Fruit fly (Drosophila melanogaster) whole organism, embryonic: ENCODE results near the gene Cpr65Ea.

Experiments used
- CG10431 ChIP-seq: fragments of 200-800 bp; sonication (Bioruptor generic); optimal IDR thresholded peaks from 3 replicates; lab custom pipeline; 2018; ENCODE audit warnings: missing biosample characterization, mild to moderate bottlenecking, missing genetic modification characterization
- CG12236 ChIP-seq: fragments of 200-800 bp; sonication (Bioruptor generic); optimal IDR thresholded peaks from 2 replicates; lab custom pipeline; 2016; ENCODE audit warnings: missing biosample characterization, missing genetic modification characterization
- CG12659 ChIP-seq: fragments of 200-800 bp; sonication (Bioruptor generic); optimal IDR thresholded peaks from 3 replicates; lab custom pipeline; 2017; ENCODE audit warnings: mild to moderate bottlenecking, missing biosample characterization, missing genetic modification reagents, missing genetic modification characterization
- CG13624 ChIP-seq: fragments of 200-800 bp; sonication (Bioruptor generic); optimal IDR thresholded peaks from 2 replicates; lab custom pipeline; 2016; ENCODE audit warnings: missing biosample characterization, missing genetic modification characterization
- CG14710 ChIP-seq: fragments of 200-800 bp; sonication (Bioruptor generic); optimal IDR thresholded peaks from 3 replicates; lab custom pipeline; 2019; ENCODE audit warnings: missing biosample characterization, mild to moderate bottlenecking, missing genetic modification characterization, moderate library complexity
- CG17359 ChIP-seq: fragments of 200-800 bp; sonication (Bioruptor generic); optimal IDR thresholded peaks from 3 replicates; lab custom pipeline; 2018; ENCODE audit warnings: missing biosample characterization, mild to moderate bottlenecking, missing genetic modification characterization, moderate library complexity
- CG2199 ChIP-seq: fragments of 200-800 bp; sonication (Bioruptor generic); IDR thresholded peaks from 3 replicates; pipeline ENCODE4 v1.3.6; 2022; ENCODE audit warnings: missing biosample characterization, missing genetic modification characterization
- CG32772 ChIP-seq: fragments of 200-800 bp; sonication (Bioruptor generic); IDR thresholded peaks from 2 replicates; pipeline ENCODE4 v1.3.6; 2022; ENCODE audit warnings: missing biosample characterization, missing genetic modification characterization
- CG3281 ChIP-seq: fragments of 200-800 bp; sonication (Bioruptor generic); optimal IDR thresholded peaks from 3 replicates; lab custom pipeline; 2017; ENCODE audit warnings: missing biosample characterization, mild to moderate bottlenecking, missing genetic modification characterization
- CG3407 ChIP-seq: fragments of 200-800 bp; sonication (Bioruptor generic); optimal IDR thresholded peaks from 2 replicates; lab custom pipeline; 2018; ENCODE audit warnings: missing biosample characterization, mild to moderate bottlenecking, missing genetic modification characterization
- CG6791 ChIP-seq: fragments of 200-800 bp; sonication (Bioruptor generic); IDR thresholded peaks from 3 replicates; pipeline ENCODE4 v1.3.6; 2022; ENCODE audit warnings: missing biosample characterization, missing genetic modification characterization; ENCODE audit not compliant: partially characterized antibody
- CG7357 ChIP-seq: fragments of 200-800 bp; sonication (Bioruptor generic); IDR thresholded peaks from 3 replicates; pipeline ENCODE4 v1.3.6; 2022; ENCODE audit warnings: missing biosample characterization, missing genetic modification characterization
- CG8089 ChIP-seq: fragments of 200-800 bp; sonication (Bioruptor generic); optimal IDR thresholded peaks from 3 replicates; lab custom pipeline; 2016; ENCODE audit warnings: missing biosample characterization, missing genetic modification characterization
- CG9215 ChIP-seq: fragments of 200-800 bp; sonication (Bioruptor generic); IDR thresholded peaks from 2 replicates; pipeline ENCODE4 v1.3.6; 2022; ENCODE audit warnings: missing biosample characterization, missing genetic modification characterization
- CG9817 ChIP-seq: fragments of 200-800 bp; sonication (Bioruptor generic); optimal IDR thresholded peaks from 2 replicates; lab custom pipeline; 2018; ENCODE audit warnings: missing biosample characterization, mild to moderate bottlenecking, missing genetic modification characterization, moderate library complexity
- Chrac-16 ChIP-seq: fragments of 200-800 bp; sonication (Bioruptor generic); optimal IDR thresholded peaks from 3 replicates; lab custom pipeline; 2016; ENCODE audit warnings: missing biosample characterization, missing genetic modification characterization
- Doc3 ChIP-seq: fragments of 200-800 bp; sonication (Bioruptor generic); IDR thresholded peaks from 3 replicates; pipeline ENCODE4 v1.3.6; 2022; ENCODE audit warnings: missing biosample characterization, missing genetic modification characterization; ENCODE audit not compliant: partially characterized antibody
- Fer2 ChIP-seq: fragments of 200-800 bp; sonication (Bioruptor generic); optimal IDR thresholded peaks from 2 replicates; lab custom pipeline; 2018; ENCODE audit warnings: missing biosample characterization, mild to moderate bottlenecking, missing genetic modification characterization, moderate library complexity
- HLH3B ChIP-seq: fragments of 200-800 bp; sonication (Bioruptor generic); IDR thresholded peaks from 2 replicates; pipeline ENCODE4 v1.3.6; 2022; ENCODE audit warnings: missing biosample characterization, missing genetic modification characterization
- Hand ChIP-seq: fragments of 200-800 bp; sonication (Bioruptor generic); optimal IDR thresholded peaks from 2 replicates; lab custom pipeline; 2017; ENCODE audit warnings: mild to moderate bottlenecking, missing biosample characterization, missing genetic modification reagents, missing genetic modification characterization
- NC2α ChIP-seq: fragments of 200-800 bp; sonication (Bioruptor generic); optimal IDR thresholded peaks from 2 replicates; lab custom pipeline; 2016; ENCODE audit warnings: missing biosample characterization, missing genetic modification characterization
- Sox102F ChIP-seq: fragments of 200-800 bp; sonication (Bioruptor generic); optimal IDR thresholded peaks from 2 replicates; lab custom pipeline; 2018; ENCODE audit warnings: missing biosample characterization, mild to moderate bottlenecking, missing genetic modification characterization, moderate library complexity
- Tbp ChIP-seq: fragments of >200 bp; optimal IDR thresholded peaks from 2 replicates; lab custom pipeline; 2018; ENCODE audit warnings: missing biosample characterization, missing genetic modification characterization
- Vsx1 ChIP-seq: fragments of 200-800 bp; sonication (Bioruptor generic); optimal IDR thresholded peaks from 2 replicates; lab custom pipeline; 2017; ENCODE audit warnings: missing biosample characterization, mild to moderate bottlenecking, missing genetic modification characterization, missing genetic modification reagents
- amos ChIP-seq: fragments of 200-800 bp; sonication (Bioruptor generic); IDR thresholded peaks from 2 replicates; pipeline ENCODE4 v1.3.6; 2022; ENCODE audit warnings: missing biosample characterization, missing genetic modification characterization; ENCODE audit not compliant: partially characterized antibody
- ara ChIP-seq: fragments of 200-800 bp; sonication (Bioruptor generic); IDR thresholded peaks from 2 replicates; pipeline ENCODE4 v1.3.6; 2022; ENCODE audit warnings: missing biosample characterization, missing genetic modification characterization
- bowl ChIP-seq: fragments of 200-800 bp; sonication (Bioruptor generic); IDR thresholded peaks from 2 replicates; pipeline ENCODE4 v1.3.6; 2022; ENCODE audit warnings: missing biosample characterization, missing genetic modification characterization
- btn ChIP-seq: fragments of 200-800 bp; sonication (Bioruptor generic); optimal IDR thresholded peaks from 2 replicates; lab custom pipeline; 2016; ENCODE audit warnings: missing biosample characterization, missing genetic modification characterization
- cas ChIP-seq: fragments of 200-800 bp; sonication (Bioruptor generic); IDR thresholded peaks from 2 replicates; pipeline ENCODE4 v1.3.6; 2022; ENCODE audit warnings: missing biosample characterization, missing genetic modification characterization
- ci ChIP-seq: fragments of 200-800 bp; sonication (Bioruptor generic); IDR thresholded peaks from 3 replicates; pipeline ENCODE4 v1.3.6; 2022; ENCODE audit warnings: missing biosample characterization, missing genetic modification characterization
- en ChIP-seq: fragments of 200-800 bp; sonication (Bioruptor generic); optimal IDR thresholded peaks from 2 replicates; lab custom pipeline; 2016; ENCODE audit warnings: missing biosample characterization, missing genetic modification characterization
- fd102C ChIP-seq: fragments of 200-800 bp; sonication (Bioruptor generic); optimal IDR thresholded peaks from 2 replicates; lab custom pipeline; 2018; ENCODE audit warnings: missing biosample characterization, mild to moderate bottlenecking, missing genetic modification characterization, moderate library complexity
- fru ChIP-seq: fragments of >200 bp; optimal IDR thresholded peaks from 2 replicates; lab custom pipeline; 2017
- ftz-f1 ChIP-seq: fragments of 200-800 bp; sonication (Bioruptor generic); optimal IDR thresholded peaks from 2 replicates; lab custom pipeline; 2016; ENCODE audit warnings: missing biosample characterization, missing genetic modification characterization
- gem ChIP-seq: fragments of 200-800 bp; sonication (Bioruptor generic); optimal IDR thresholded peaks from 2 replicates; lab custom pipeline; 2019; ENCODE audit warnings: missing biosample characterization, mild to moderate bottlenecking, missing genetic modification characterization, moderate library complexity
- gsb-n ChIP-seq: fragments of 200-800 bp; sonication (Bioruptor generic); optimal IDR thresholded peaks from 3 replicates; lab custom pipeline; 2018; ENCODE audit warnings: missing biosample characterization, mild to moderate bottlenecking, missing genetic modification characterization
- h ChIP-seq: fragments of >200 bp; optimal IDR thresholded peaks from 2 replicates; lab custom pipeline; 2017
- ind ChIP-seq: fragments of 200-800 bp; sonication (Bioruptor generic); optimal IDR thresholded peaks from 3 replicates; lab custom pipeline; 2016; ENCODE audit warnings: missing biosample characterization, missing genetic modification characterization
- jigr1 ChIP-seq: fragments of 200-800 bp; sonication (Bioruptor generic); IDR thresholded peaks from 3 replicates; pipeline ENCODE4 v1.3.6; 2022; ENCODE audit warnings: missing biosample characterization, missing genetic modification characterization
- knrl ChIP-seq: fragments of 200-800 bp; sonication (Bioruptor generic); IDR thresholded peaks from 3 replicates; pipeline ENCODE4 v1.3.6; 2022; ENCODE audit warnings: missing biosample characterization, missing genetic modification characterization; ENCODE audit not compliant: partially characterized antibody
- nom ChIP-seq: fragments of 200-800 bp; sonication (Bioruptor generic); optimal IDR thresholded peaks from 2 replicates; lab custom pipeline; 2017; ENCODE audit warnings: missing biosample characterization, missing genetic modification characterization, mild to moderate bottlenecking, moderate library complexity, missing genetic modification reagents
- oc ChIP-seq: fragments of 200-800 bp; sonication (Bioruptor generic); optimal IDR thresholded peaks from 2 replicates; lab custom pipeline; 2018; ENCODE audit warnings: missing biosample characterization, mild to moderate bottlenecking, missing genetic modification characterization, moderate library complexity
- pfk ChIP-seq: fragments of 200-800 bp; sonication (Bioruptor generic); optimal IDR thresholded peaks from 2 replicates; lab custom pipeline; 2018; ENCODE audit warnings: missing biosample characterization, mild to moderate bottlenecking, missing genetic modification characterization, moderate library complexity
- pros ChIP-seq: fragments of 200-800 bp; sonication (Bioruptor generic); optimal IDR thresholded peaks from 3 replicates; lab custom pipeline; 2019; ENCODE audit warnings: missing biosample characterization, mild to moderate bottlenecking, missing genetic modification characterization, moderate library complexity
- pzg ChIP-seq: fragments of 200-800 bp; sonication (Bioruptor generic); optimal IDR thresholded peaks from 3 replicates; lab custom pipeline; 2018; ENCODE audit warnings: missing biosample characterization, mild to moderate bottlenecking, missing genetic modification characterization, moderate library complexity
- row ChIP-seq: fragments of 200-800 bp; sonication (Bioruptor generic); IDR thresholded peaks from 3 replicates; pipeline ENCODE4 v1.3.6; 2022; ENCODE audit warnings: missing biosample characterization, missing genetic modification characterization
- run ChIP-seq: fragments of 200-800 bp; sonication (Bioruptor generic); optimal IDR thresholded peaks from 3 replicates; lab custom pipeline; 2018; ENCODE audit warnings: missing biosample characterization, mild to moderate bottlenecking, missing genetic modification characterization
- sens ChIP-seq: fragments of 200-800 bp; sonication (Bioruptor generic); peaks from one replicate; lab custom pipeline; 2016; ENCODE audit warnings: missing biosample characterization, missing genetic modification characterization
- zfh2 ChIP-seq: fragments of 200-800 bp; sonication (Bioruptor generic); optimal IDR thresholded peaks from 2 replicates; lab custom pipeline; 2016; ENCODE audit warnings: missing biosample characterization, missing genetic modification characterization

Cpr65Ea gene

DNA sequence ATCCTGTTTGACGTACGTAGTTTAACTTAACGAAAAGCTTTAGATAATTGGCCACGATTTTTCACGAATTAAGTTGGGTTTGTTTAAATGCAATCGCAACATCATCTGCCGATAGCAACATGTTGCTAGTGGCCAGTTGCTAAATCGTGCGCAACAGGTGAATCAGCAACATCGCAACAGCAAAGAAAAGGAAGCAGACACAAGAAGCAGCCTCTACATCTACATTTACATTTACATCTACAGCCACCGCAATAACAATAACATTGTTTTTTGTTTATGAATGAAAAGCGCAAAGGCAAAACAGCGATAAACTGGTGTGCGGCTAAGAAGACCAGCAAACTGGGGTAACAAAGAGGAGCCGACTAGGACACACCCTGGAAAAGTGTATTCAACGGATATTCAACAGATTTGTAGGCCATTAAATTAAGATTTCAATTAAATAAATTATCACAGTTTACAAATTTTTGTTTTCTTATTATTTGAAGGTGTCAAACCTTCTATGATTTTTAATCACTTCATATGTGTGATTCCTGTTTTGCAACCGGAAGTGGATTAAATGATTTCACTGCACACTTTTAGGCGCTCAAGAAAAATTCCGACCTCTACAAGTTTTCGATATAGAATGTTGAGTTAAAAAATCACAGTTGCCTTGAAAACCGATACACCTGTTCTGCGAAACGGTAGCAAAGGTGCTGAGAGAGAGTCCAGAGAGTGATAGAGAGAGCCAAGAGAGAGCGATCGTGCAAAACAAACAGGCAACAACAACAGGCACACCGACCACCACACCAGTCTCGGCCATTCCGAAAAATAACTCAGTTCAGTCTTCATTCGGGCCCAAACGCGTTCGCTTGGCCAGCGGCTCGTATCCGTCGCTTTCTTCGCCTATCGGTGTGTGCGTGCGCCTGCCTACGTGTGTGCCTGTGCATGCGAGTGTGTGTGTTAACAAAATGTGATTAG lies 47.6 kb upstream of the Cpr65Ea start, which contains the start of gene melt (continued):
- TF ChIP-seq Vsx1 (GFP tag; lab: Kevin White, UChicago) (peak; percentile 75), Doc3 (GFP tag; lab: Robert Waterston, UW) (no peak), gem (peak; percentile 94), CG9215 (GFP tag; lab: Robert Waterston, UW) (peak; percentile 86), cas (GFP tag; lab: Robert Waterston, UW) (no peak), CG3407 (GFP tag; lab: Kevin White, UChicago) (peak; percentile 68), h (lab: Kevin White, UChicago) (no peak), pros (GFP tag; lab: Kevin White, UChicago) (no peak), jigr1 (GFP tag; lab: Robert Waterston, UW) (0 out of 3 replicates have a peak, but pooled peaks have one; percentile 66), HLH3B (GFP tag; lab: Robert Waterston, UW) (no peak; the same call in 1 of the 2 replicates), zfh2 (peak; percentile 92), NC2α (GFP tag; lab: Kevin White, UChicago) (peak; percentile 59), pfk (GFP tag; lab: Kevin White, UChicago) (no peak), Sox102F (GFP tag; lab: Kevin White, UChicago) (peak; percentile 84), CG12236 (GFP tag; lab: Kevin White, UChicago) (peak; percentile 71), oc (tag; lab: Kevin White, UChicago) (peak; percentile 29), sens (GFP tag; lab: Kevin White, UChicago) (peak; percentile 99), btn (GFP tag; lab: Kevin White, UChicago) (peak; percentile 81), CG3281 (GFP tag; lab: Kevin White, UChicago) (peak; percentile 89), nom (GFP tag; lab: Kevin White, UChicago) (peak; percentile 65), CG12659 (GFP tag; lab: Kevin White, UChicago) (peak; percentile 92), run (tag; lab: Kevin White, UChicago) (peak; percentile 72), Chrac-16 (peak; percentile 85), row (GFP tag; lab: Robert Waterston, UW) (peak; percentile 95), ind (GFP tag; lab: Kevin White, UChicago) (peak; percentile 89), pzg (GFP tag; lab: Kevin White, UChicago) (no peak), CG17359 (peak; percentile 77), CG7357 (GFP tag; lab: Robert Waterston, UW) (peak; percentile 77), CG2199 (no peak), CG9817 (tag; lab: Kevin White, UChicago) (peak; percentile 74), fru (no peak), bowl (peak; percentile 51; the same call in 1 of the 2 replicates), Hand (GFP tag; lab: Kevin White, UChicago) (peak; percentile 80), amos (peak; percentile 56), fd102C (peak; percentile 45), CG32772 (peak; percentile 55), ci (peak; percentile 51), Fer2 (tag; lab: Kevin White, UChicago) (peak; percentile 54), gsb-n (tag; lab: Kevin White, UChicago) (peak; percentile 79), ara (GFP tag; lab: Robert Waterston, UW) (peak; percentile 76), CG14710 (tag; lab: Kevin White, UChicago) (peak; percentile 87), en (GFP tag; lab: Kevin White, UChicago) (peak; percentile 80), CG8089 (GFP tag; lab: Kevin White, UChicago) (peak; percentile 85), Tbp (GFP tag; lab: Kevin White, UChicago) (no peak), CG13624 (peak; percentile 90), knrl (peak; percentile 20; the same call in 1 of the 3 replicates), CG10431 (peak; percentile 20), CG6791 (GFP tag; lab: Robert Waterston, UW) (no peak; the same call in 2 of the 3 replicates), ftz-f1 (no peak)
